Worm (Caenorhabditis elegans): ENCODE results near the gene npp-18.

DNA sequence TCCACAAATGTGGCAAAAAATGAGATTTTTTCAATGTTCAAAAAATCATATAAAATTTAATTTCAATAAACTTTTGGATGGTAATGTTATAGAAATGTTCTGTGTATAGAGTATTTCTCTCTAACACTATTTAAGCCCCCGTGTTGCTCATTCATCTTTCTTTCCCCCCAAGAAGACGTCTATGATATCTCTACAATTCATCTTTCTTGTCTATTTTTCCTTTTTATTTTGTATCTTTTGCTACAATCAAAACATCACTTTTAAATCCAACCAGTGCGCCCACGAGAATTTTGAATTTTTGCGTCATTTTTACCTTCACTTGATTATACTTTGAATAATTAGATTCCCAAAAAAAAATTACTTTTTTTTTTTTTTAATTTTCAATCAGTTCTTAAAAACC is 23.9 kb upstream of the npp-18 start:
- TF ChIP-seq ama-1 (optimal IDR thresholded peaks at IDR 0.05) (no peak), ets-7 (tag; optimal IDR thresholded peaks at IDR 0.05) (no peak), ceh-13 (GFP tag; optimal IDR thresholded peaks at IDR 0.05) (no peak), hnd-1 (tag; optimal IDR thresholded peaks at IDR 0.05) (no peak), flt-1 (GFP tag; IDR thresholded peaks at IDR 0.05) (no peak), tbx-37 (GFP tag; conservative IDR thresholded peaks at IDR 0.05) (no peak)
